Fruit fly (Drosophila melanogaster) whole organism, embryonic: Measurements from ENCODE around the gene nAChRalpha3.

Experiments used
- Aef1 ChIP-seq: fragments of 200-800 bp; sonication (Bioruptor generic); IDR thresholded peaks from 3 replicates; pipeline ENCODE4 v1.3.6; 2022; ENCODE audit warnings: missing biosample characterization, missing genetic modification characterization
- Awh ChIP-seq: fragments of 200-800 bp; sonication (Bioruptor generic); IDR thresholded peaks from 2 replicates; pipeline ENCODE4, ENCODE4 v1.3.6; 2022; ENCODE audit warnings: missing biosample characterization, missing genetic modification characterization
- B-H1 ChIP-seq: fragments of 200-800 bp; sonication (Bioruptor generic); IDR thresholded peaks from 3 replicates; pipeline ENCODE4 v1.3.6; 2022; ENCODE audit warnings: missing biosample characterization, missing genetic modification characterization
- Bgb ChIP-seq: fragments of 200-800 bp; sonication (Bioruptor generic); IDR thresholded peaks from 2 replicates; pipeline ENCODE4 v1.3.6; 2022; ENCODE audit warnings: missing biosample characterization, missing genetic modification characterization; ENCODE audit not compliant: partially characterized antibody
- CG1233 ChIP-seq: fragments of 200-800 bp; sonication (Bioruptor generic); optimal IDR thresholded peaks from 4 replicates; lab custom pipeline; 2018; ENCODE audit warnings: missing biosample characterization, mild to moderate bottlenecking, missing genetic modification characterization
- CG13296 ChIP-seq: fragments of 200-800 bp; sonication (Bioruptor generic); optimal IDR thresholded peaks from 3 replicates; lab custom pipeline; 2018; ENCODE audit warnings: missing biosample characterization, mild to moderate bottlenecking, missing genetic modification characterization
- CG18599 ChIP-seq: fragments of 200-800 bp; sonication (Bioruptor generic); optimal IDR thresholded peaks from 3 replicates; lab custom pipeline; 2017; ENCODE audit warnings: missing biosample characterization, missing genetic modification characterization, mild to moderate bottlenecking, moderate library complexity, missing genetic modification reagents
- CG3065 ChIP-seq: fragments of 200-800 bp; sonication (Bioruptor generic); optimal IDR thresholded peaks from 2 replicates; lab custom pipeline; 2016; ENCODE audit warnings: missing biosample characterization, missing genetic modification characterization
- CG31224 ChIP-seq: fragments of 200-800 bp; sonication (Bioruptor generic); IDR thresholded peaks from 2 replicates; pipeline ENCODE4 v1.3.6; 2022; ENCODE audit warnings: missing biosample characterization, missing genetic modification characterization
- CG32767 ChIP-seq: fragments of 200-800 bp; sonication (Bioruptor generic); IDR thresholded peaks from 2 replicates; pipeline ENCODE4 v1.3.6; 2022; ENCODE audit warnings: missing biosample characterization, missing genetic modification characterization
- CG4617 ChIP-seq: fragments of 200-800 bp; sonication (Bioruptor generic); optimal IDR thresholded peaks from 3 replicates; lab custom pipeline; 2016; ENCODE audit warnings: missing biosample characterization, missing genetic modification characterization, borderline replicate concordance
- CG4707 ChIP-seq: fragments of 200-800 bp; sonication (Bioruptor generic); optimal IDR thresholded peaks from 2 replicates; lab custom pipeline; 2018; ENCODE audit warnings: missing biosample characterization, mild to moderate bottlenecking, missing genetic modification characterization, moderate library complexity
- CG7987 ChIP-seq: fragments of 200-800 bp; sonication (Bioruptor generic); optimal IDR thresholded peaks from 2 replicates; lab custom pipeline; 2018; ENCODE audit warnings: missing biosample characterization, mild to moderate bottlenecking, missing genetic modification characterization, moderate library complexity
- CG8388 ChIP-seq: fragments of 200-800 bp; sonication (Bioruptor generic); optimal IDR thresholded peaks from 2 replicates; lab custom pipeline; 2019; ENCODE audit warnings: missing biosample characterization, mild to moderate bottlenecking, missing genetic modification characterization, moderate library complexity
- CG9932 ChIP-seq: fragments of 200-800 bp; sonication (Bioruptor generic); IDR thresholded peaks from 2 replicates; pipeline ENCODE4 v1.3.6; 2022; ENCODE audit warnings: missing biosample characterization, missing genetic modification characterization
- CTCF ChIP-seq: fragments of 200-800 bp; sonication (Bioruptor generic); optimal IDR thresholded peaks from 2 replicates; lab custom pipeline; 2017; ENCODE audit warnings: missing biosample characterization, mild to moderate bottlenecking, missing genetic modification characterization, moderate library complexity
- CoRest ChIP-seq: fragments of 200-800 bp; sonication (Bioruptor generic); optimal IDR thresholded peaks from 3 replicates; lab custom pipeline; 2018; ENCODE audit warnings: missing biosample characterization, mild to moderate bottlenecking, missing genetic modification characterization, moderate library complexity
- ERR ChIP-seq: fragments of 200-800 bp; sonication (Bioruptor generic); optimal IDR thresholded peaks from 2 replicates; lab custom pipeline; 2016; ENCODE audit warnings: missing biosample characterization, missing genetic modification characterization
- Elba2 ChIP-seq: fragments of 200-800 bp; sonication (Bioruptor generic); optimal IDR thresholded peaks from 3 replicates; lab custom pipeline; 2016; ENCODE audit warnings: missing biosample characterization, missing genetic modification characterization
- Fer1 ChIP-seq: fragments of 200-800 bp; sonication (Bioruptor generic); optimal IDR thresholded peaks from 2 replicates; lab custom pipeline; 2017; ENCODE audit warnings: missing biosample characterization, mild to moderate bottlenecking, missing genetic modification characterization
- Fer3 ChIP-seq: fragments of 200-800 bp; sonication (Bioruptor generic); optimal IDR thresholded peaks from 2 replicates; lab custom pipeline; 2018; ENCODE audit warnings: missing biosample characterization, mild to moderate bottlenecking, missing genetic modification characterization, moderate library complexity
- GATAe ChIP-seq: fragments of 200-800 bp; sonication (Bioruptor generic); conservative IDR thresholded peaks from 2 replicates; pipeline ENCODE4 v1.3.6; 2022; ENCODE audit warnings: missing biosample characterization, missing genetic modification characterization
- Gug ChIP-seq: fragments of 200-800 bp; sonication (Bioruptor generic); IDR thresholded peaks from 4 replicates; pipeline ENCODE4 v1.3.6; 2022; ENCODE audit warnings: missing biosample characterization, missing genetic modification characterization
- H2.0 ChIP-seq: fragments of 200-800 bp; sonication (Bioruptor generic); IDR thresholded peaks from 2 replicates; pipeline ENCODE4 v1.3.6; 2022; ENCODE audit warnings: missing biosample characterization, missing genetic modification characterization
- MESR4 ChIP-seq: fragments of 200-800 bp; sonication (Bioruptor generic); optimal IDR thresholded peaks from 2 replicates; lab custom pipeline; 2018; ENCODE audit warnings: missing biosample characterization, mild to moderate bottlenecking, missing genetic modification characterization, moderate library complexity
- Med ChIP-seq: fragments of 200-800 bp; sonication (Bioruptor generic); peaks from one replicate; lab custom pipeline; 2016; ENCODE audit warnings: missing biosample characterization, missing genetic modification characterization, mild to moderate bottlenecking, inconsistent platforms, moderate library complexity
- Spps ChIP-seq: fragments of 200-800 bp; sonication (Bioruptor generic); optimal IDR thresholded peaks from 2 replicates; lab custom pipeline; 2018; ENCODE audit warnings: missing biosample characterization, mild to moderate bottlenecking, missing genetic modification characterization
- Trl ChIP-seq, 3 experiments: fragments of >200 bp in 2 of 3; fragments of 200-800 bp in 1 of 3; sonication (Bioruptor generic) in 1 of 3; optimal IDR thresholded peaks; 2 replicates in 1 of 3; 3 replicates in 2 of 3; lab custom pipeline; 2016 to 2017; ENCODE audit warnings: missing biosample characterization in 1 of 3, missing genetic modification characterization in 1 of 3
- Usf ChIP-seq: fragments of 200-800 bp; sonication (Bioruptor generic); optimal IDR thresholded peaks from 2 replicates; lab custom pipeline; 2017; ENCODE audit warnings: missing genotype, missing biosample characterization, missing genetic modification characterization
- cas ChIP-seq: fragments of 200-800 bp; sonication (Bioruptor generic); IDR thresholded peaks from 2 replicates; pipeline ENCODE4 v1.3.6; 2022; ENCODE audit warnings: missing biosample characterization, missing genetic modification characterization
- chinmo ChIP-seq: fragments of 200-800 bp; sonication (Bioruptor generic); IDR thresholded peaks from 4 replicates; pipeline ENCODE4 v1.3.6; 2022; ENCODE audit warnings: missing biosample characterization, missing genetic modification characterization; ENCODE audit not compliant: partially characterized antibody
- chm ChIP-seq: fragments of 200-800 bp; sonication (Bioruptor generic); IDR thresholded peaks from 2 replicates; pipeline ENCODE4 v1.3.6; 2022; ENCODE audit warnings: missing biosample characterization, missing genetic modification characterization
- danr ChIP-seq: fragments of 200-800 bp; sonication (Bioruptor generic); IDR thresholded peaks from 2 replicates; pipeline ENCODE4 v1.3.6; 2022; ENCODE audit warnings: missing biosample characterization, missing genetic modification characterization
- dimm ChIP-seq: fragments of 200-800 bp; sonication (Bioruptor generic); IDR thresholded peaks from 2 replicates; pipeline ENCODE4 v1.3.6; 2022; ENCODE audit warnings: missing biosample characterization, missing genetic modification characterization
- dpn ChIP-seq, 2 experiments: fragments of 200-800 bp; sonication (Bioruptor generic); optimal IDR thresholded peaks; 3 replicates each; lab custom pipeline; 2016; ENCODE audit warnings: missing biosample characterization in 2 of 2, missing genetic modification characterization in 2 of 2
- ems ChIP-seq: fragments of 200-800 bp; sonication (Bioruptor generic); optimal IDR thresholded peaks from 3 replicates; lab custom pipeline; 2016; ENCODE audit warnings: missing biosample characterization, missing genetic modification characterization
- esg ChIP-seq: fragments of 200-800 bp; sonication (Bioruptor generic); conservative IDR thresholded peaks from 2 replicates; pipeline ENCODE4 v1.3.6; 2022; ENCODE audit warnings: missing biosample characterization, missing genetic modification characterization
- eve ChIP-seq, 2 experiments: fragments of >200 bp; optimal IDR thresholded peaks; 2 replicates each; lab custom pipeline; 2017; ENCODE audit warnings: missing biosample characterization in 2 of 2, missing genetic modification characterization in 2 of 2
- fd3F ChIP-seq: fragments of 200-800 bp; sonication (Bioruptor generic); optimal IDR thresholded peaks from 2 replicates; lab custom pipeline; 2018; ENCODE audit warnings: missing biosample characterization, mild to moderate bottlenecking, missing genetic modification characterization, moderate library complexity
- fru ChIP-seq: fragments of >200 bp; optimal IDR thresholded peaks from 2 replicates; lab custom pipeline; 2017
- ftz-f1 ChIP-seq: fragments of 200-800 bp; sonication (Bioruptor generic); optimal IDR thresholded peaks from 2 replicates; lab custom pipeline; 2016; ENCODE audit warnings: missing biosample characterization, missing genetic modification characterization
- gfzf ChIP-seq: fragments of 200-800 bp; sonication (Bioruptor generic); optimal IDR thresholded peaks from 2 replicates; lab custom pipeline; 2016; ENCODE audit warnings: missing biosample characterization, mild to moderate bottlenecking, missing genetic modification characterization, moderate library complexity
- h ChIP-seq: fragments of >200 bp; optimal IDR thresholded peaks from 2 replicates; lab custom pipeline; 2017
- hb ChIP-seq: fragments of 200-800 bp; sonication (Bioruptor generic); IDR thresholded peaks from 3 replicates; pipeline ENCODE4 v1.3.6; 2022; ENCODE audit warnings: missing biosample characterization, missing genetic modification characterization; ENCODE audit not compliant: partially characterized antibody
- kay ChIP-seq: fragments of 200-800 bp; sonication (Bioruptor generic); optimal IDR thresholded peaks from 2 replicates; lab custom pipeline; 2016; ENCODE audit warnings: missing biosample characterization, missing genetic modification characterization
- luna ChIP-seq: fragments of 200-800 bp; sonication (Bioruptor generic); optimal IDR thresholded peaks from 2 replicates; lab custom pipeline; 2016; ENCODE audit warnings: missing biosample characterization, missing genetic modification characterization
- maf-S ChIP-seq: fragments of 200-800 bp; sonication (Bioruptor generic); optimal IDR thresholded peaks from 2 replicates; lab custom pipeline; 2016; ENCODE audit warnings: missing biosample characterization, missing genetic modification characterization
- pnt ChIP-seq: fragments of 200-800 bp; sonication (Bioruptor generic); optimal IDR thresholded peaks from 3 replicates; lab custom pipeline; 2016; ENCODE audit warnings: missing biosample characterization, missing genetic modification characterization
- pros ChIP-seq: fragments of 200-800 bp; sonication (Bioruptor generic); optimal IDR thresholded peaks from 3 replicates; lab custom pipeline; 2019; ENCODE audit warnings: missing biosample characterization, mild to moderate bottlenecking, missing genetic modification characterization, moderate library complexity
- pum ChIP-seq: fragments of 200-800 bp; sonication (Bioruptor generic); optimal IDR thresholded peaks from 2 replicates; lab custom pipeline; 2016; ENCODE audit warnings: missing biosample characterization, missing genetic modification characterization
- sob ChIP-seq: fragments of 200-800 bp; sonication (Bioruptor generic); IDR thresholded peaks from 2 replicates; pipeline ENCODE4 v1.3.6; 2022; ENCODE audit warnings: missing biosample characterization, missing genetic modification characterization
- tup ChIP-seq: fragments of 200-800 bp; sonication (Bioruptor generic); optimal IDR thresholded peaks from 2 replicates; lab custom pipeline; 2016; ENCODE audit warnings: missing biosample characterization, mild to moderate bottlenecking, missing genetic modification characterization, moderate library complexity

nAChRalpha3 gene

DNA sequence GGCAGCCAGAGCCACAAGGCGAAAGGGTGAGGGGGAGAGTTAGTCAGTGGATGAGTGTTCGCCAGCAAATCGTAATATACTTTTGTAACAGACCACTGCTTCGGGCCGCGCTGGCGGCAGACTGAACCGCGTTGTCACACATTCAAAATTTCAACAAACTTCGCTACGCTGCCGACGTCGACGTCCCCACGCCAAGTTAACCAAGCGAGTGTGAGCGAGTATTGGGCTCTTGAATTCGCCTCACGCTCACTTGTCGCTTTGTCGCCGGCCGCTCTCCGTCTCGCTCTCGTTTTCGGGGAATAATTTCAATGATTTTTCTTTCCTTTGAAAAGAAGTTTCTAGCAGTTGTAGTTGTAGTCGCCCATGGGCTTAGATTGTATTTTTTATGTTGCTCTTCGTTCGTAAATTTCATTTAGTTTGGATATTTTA lies 44.6 kb upstream of the nAChRalpha3 start, which contains the start of gene lawc (continued):
- no peak for TF ChIP-seq fd3F (GFP tag; lab: Kevin White, UChicago)
- no peak for TF ChIP-seq eve (GFP tag; optimal IDR thresholded peaks at IDR 0.05; lab: Kevin White, UChicago)
- peak; percentile 46 for TF ChIP-seq MESR4 (GFP tag; lab: Kevin White, UChicago)
- TF ChIP-seq Med (GFP tag; lab: Kevin White, UChicago) = peak; percentile 89
- TF ChIP-seq cas (GFP tag; lab: Robert Waterston, UW) = peak; percentile 35; the same call in 1 of the 2 replicates
- TF ChIP-seq CG9932 (GFP tag; lab: Robert Waterston, UW) = peak; percentile 61
- no peak for TF ChIP-seq Spps (tag; lab: Kevin White, UChicago)
- TF ChIP-seq kay (GFP tag; lab: Kevin White, UChicago) = peak; percentile 24
- TF ChIP-seq GATAe (GFP tag; lab: Robert Waterston, UW) = no peak
- TF ChIP-seq CG4707 (GFP tag; lab: Kevin White, UChicago) = no peak
- TF ChIP-seq ftz-f1 (GFP tag; lab: Kevin White, UChicago) = peak; percentile 7
- no peak for TF ChIP-seq Gug
- 0 out of 2 replicates have a peak, but pooled peaks have one; percentile 12 for TF ChIP-seq CG31224 (GFP tag; lab: Robert Waterston, UW)
- no peak; the same call in 2 of the 3 replicates for TF ChIP-seq B-H1 (GFP tag; lab: Robert Waterston, UW)
- TF ChIP-seq Usf (GFP tag; lab: Kevin White, UChicago) = no peak
- peak; percentile 67 for TF ChIP-seq CG13296
- TF ChIP-seq h (lab: Kevin White, UChicago) = no peak
- no peak for TF ChIP-seq pnt
- TF ChIP-seq dpn (GFP tag; optimal IDR thresholded peaks at IDR 0.05; lab: Kevin White, UChicago) = no peak
- no peak for TF ChIP-seq gfzf (GFP tag; lab: Kevin White, UChicago)
- no peak for TF ChIP-seq dimm
- TF ChIP-seq sob (GFP tag; lab: Robert Waterston, UW) = peak; percentile 66; the same call in 1 of the 2 replicates
- peak; percentile 23 for TF ChIP-seq CTCF (GFP tag; lab: Kevin White, UChicago)
- peak; percentile 84; the same call in 3 of the 4 replicates for TF ChIP-seq chinmo (GFP tag; lab: Robert Waterston, UW)
- TF ChIP-seq CG1233 (GFP tag; lab: Kevin White, UChicago) = no peak
- peak; percentile 50 for TF ChIP-seq CG7987 (GFP tag; lab: Kevin White, UChicago)
- TF ChIP-seq chm (GFP tag; lab: Robert Waterston, UW) = peak; percentile 94
- TF ChIP-seq Trl (optimal IDR thresholded peaks at IDR 0.05; lab: Kevin White, UChicago) = peak; percentile 75 to 87
- peak; percentile 19 for TF ChIP-seq Trl (GFP tag; optimal IDR thresholded peaks at IDR 0.05; lab: Kevin White, UChicago)
- peak; percentile 44 for TF ChIP-seq pros (GFP tag; lab: Kevin White, UChicago)
- TF ChIP-seq ems = no peak
- TF ChIP-seq tup (GFP tag; lab: Kevin White, UChicago) = no peak
- no peak for TF ChIP-seq ERR (GFP tag; lab: Kevin White, UChicago)
- TF ChIP-seq CG4617 = no peak
- TF ChIP-seq Fer1 (GFP tag; lab: Kevin White, UChicago) = peak; percentile 80
- TF ChIP-seq CG32767 (GFP tag; lab: Robert Waterston, UW) = peak; percentile 52; the same call in 1 of the 2 replicates
- no peak for TF ChIP-seq CG8388 (GFP tag; lab: Kevin White, UChicago)
- TF ChIP-seq CoRest = no peak
- peak; percentile 56; the same call in 1 of the 2 replicates for TF ChIP-seq Bgb (GFP tag; lab: Robert Waterston, UW)
- no peak for TF ChIP-seq Elba2 (GFP tag; lab: Kevin White, UChicago)
- no peak for TF ChIP-seq esg (GFP tag; lab: Robert Waterston, UW)
- no peak for TF ChIP-seq Fer3 (tag; lab: Kevin White, UChicago)
- TF ChIP-seq maf-S (GFP tag; lab: Kevin White, UChicago) = no peak
- no peak for TF ChIP-seq Awh (GFP tag; lab: Robert Waterston, UW)
- peak; percentile 84 for TF ChIP-seq CG18599 (GFP tag; lab: Kevin White, UChicago)
- no peak for TF ChIP-seq fru (lab: Kevin White, UChicago)
- TF ChIP-seq CG3065 (GFP tag; lab: Kevin White, UChicago) = no peak
- no peak for TF ChIP-seq Aef1 (GFP tag; lab: Robert Waterston, UW)
- no peak for TF ChIP-seq luna (GFP tag; lab: Kevin White, UChicago)
- no peak for TF ChIP-seq pum
- TF ChIP-seq H2.0 = no peak
- TF ChIP-seq hb (GFP tag; lab: Robert Waterston, UW) = no peak
- no peak for TF ChIP-seq danr
